Fruit fly (Drosophila melanogaster) whole organism: Measurements from ENCODE around the gene Pits.

Source experiments
- CG8478 ChIP-seq: fragments of >200 bp; optimal IDR thresholded peaks from 2 replicates; lab custom pipeline; 2018; ENCODE audit warnings: inconsistent platforms
- Dll ChIP-seq: fragments of >200 bp; optimal IDR thresholded peaks from 2 replicates; lab custom pipeline; 2017
- EcR ChIP-seq, 2 experiments: fragments of >200 bp; optimal IDR thresholded peaks; 2 replicates each; lab custom pipeline; 2017; ENCODE audit warnings: missing biosample characterization in 2 of 2, missing genetic modification characterization in 2 of 2, missing genetic modification reagents in 2 of 2
- pan ChIP-seq: fragments of >200 bp; optimal IDR thresholded peaks from 2 replicates; lab custom pipeline; 2017
- psq ChIP-seq: fragments of >200 bp; optimal IDR thresholded peaks from 2 replicates; lab custom pipeline; 2017
- usp ChIP-seq: fragments of >200 bp; optimal IDR thresholded peaks from 2 replicates; lab custom pipeline; 2017; ENCODE audit warnings: missing biosample characterization, missing genetic modification characterization, mixed read lengths

The Pits gene

dm6 chrX:12611536-12612458 lies 28.8 kb upstream of the Pits start, which contains the start of the genes CG1463 and Fpgs1:
TSS of gene CG1463 (minus strand) at chrX:12611667.
TSS of gene Fpgs1 (plus strand) at chrX:12611867.
- no peak for TF ChIP-seq usp (GFP tag; lab: Kevin White, UChicago)
- TF ChIP-seq CG8478, result no peak

dm6 chrX:12600802-12601793 lies 18.1 kb upstream of the Pits start:
- TF ChIP-seq usp (GFP tag; lab: Kevin White, UChicago), result no peak
- TF ChIP-seq psq (lab: Kevin White, UChicago), result no peak
- no peak for TF ChIP-seq Dll
- no peak for TF ChIP-seq CG8478
- no peak for TF ChIP-seq pan (lab: Kevin White, UChicago)
- TF ChIP-seq EcR (GFP tag; optimal IDR thresholded peaks at IDR 0.05; lab: Kevin White, UChicago), result no peak

- TF ChIP-seq psq (lab: Kevin White, UChicago) (no peak), Dll (no peak), CG8478 (peak; percentile 18), pan (lab: Kevin White, UChicago) (no peak), usp (GFP tag; lab: Kevin White, UChicago) (no peak), EcR (GFP tag; optimal IDR thresholded peaks at IDR 0.05; lab: Kevin White, UChicago) (no peak)
These were observed 13.5 kb upstream of the Pits start for dm6 chrX:12596353-12597107.

- TF ChIP-seq CG8478 (no peak), psq (lab: Kevin White, UChicago) (no peak)
These were observed 12.8 kb upstream of the Pits start, which contains the start of the genes CG1824 and Sec16 for dm6 chrX:12595610-12596336. TSS of gene CG1824 (minus strand) at chrX:12595624. TSS of gene Sec16 (plus strand) at chrX:12596047.

dm6 chrX:12595100-12595609 lies 12.2 kb upstream of the Pits start:
- TF ChIP-seq psq (lab: Kevin White, UChicago) (no peak), Dll (peak; percentile 30)

dm6 chrX:12592121-12592466 lies 9.1 kb upstream of the Pits start, which contains the start of gene LIMK1:
TSS of gene LIMK1 (minus strand) at chrX:12592193.
- TF ChIP-seq Dll, result no peak
- no peak for TF ChIP-seq pan (lab: Kevin White, UChicago)
- TF ChIP-seq usp (GFP tag; lab: Kevin White, UChicago), result no peak
- no peak for TF ChIP-seq EcR (GFP tag; optimal IDR thresholded peaks at IDR 0.05; lab: Kevin White, UChicago)
- no peak for TF ChIP-seq psq (lab: Kevin White, UChicago)
- no peak for TF ChIP-seq CG8478

dm6 chrX:12591223-12592120 lies 8.5 kb upstream of the Pits start:
- peak; percentile 9 for TF ChIP-seq CG8478
- TF ChIP-seq usp (GFP tag; lab: Kevin White, UChicago), result no peak
- TF ChIP-seq Dll, result no peak

- TF ChIP-seq EcR (GFP tag; optimal IDR thresholded peaks at IDR 0.05; lab: Kevin White, UChicago), result no peak
- TF ChIP-seq Dll, result no peak
- TF ChIP-seq usp (GFP tag; lab: Kevin White, UChicago), result no peak
- no peak for TF ChIP-seq CG8478
- TF ChIP-seq psq (lab: Kevin White, UChicago), result no peak
- no peak for TF ChIP-seq pan (lab: Kevin White, UChicago)
These were observed 937 bp upstream of the Pits start for dm6 chrX:12583870-12584390.

dm6 chrX:12582661-12582983 lies 371 bp downstream of the Pits start:
- TF ChIP-seq pan (lab: Kevin White, UChicago) (no peak), CG8478 (no peak)

- TF ChIP-seq Dll, result no peak
- TF ChIP-seq pan (lab: Kevin White, UChicago), result no peak
- TF ChIP-seq CG8478, result no peak
- no peak for TF ChIP-seq psq (lab: Kevin White, UChicago)
- no peak for TF ChIP-seq EcR (GFP tag; optimal IDR thresholded peaks at IDR 0.05; lab: Kevin White, UChicago)
- TF ChIP-seq usp (GFP tag; lab: Kevin White, UChicago), result no peak
These were observed 1.1 kb downstream of the Pits start for dm6 chrX:12581894-12582293.
